Worm (Caenorhabditis elegans) whole organism, midembryonic: Measurements from ENCODE around the gene ZC416.2.

Source experiments
- T22C8.4 ChIP-seq: fragments of 200-800 bp; sonication (Bioruptor generic); IDR thresholded peaks from 2 replicates; pipeline ENCODE4 v1.3.6; 2022; ENCODE audit warnings: missing genetic modification characterization, missing compliant biosample characterization
- flt-1 ChIP-seq: fragments of 200-800 bp; sonication (Bioruptor generic); IDR thresholded peaks from 2 replicates; pipeline ENCODE4 v1.3.6; 2022; ENCODE audit warnings: missing genetic modification characterization, missing compliant biosample characterization
- med-1 ChIP-seq: sonication (generic microtip); optimal IDR thresholded peaks from 2 replicates; lab custom pipeline; 2017; ENCODE audit warnings: missing genetic modification characterization, mild to moderate bottlenecking, missing compliant biosample characterization, antibody characterized with exemption, missing genetic modification reagents; ENCODE audit not compliant: insufficient read depth
- tab-1 ChIP-seq: fragments of 200-800 bp; sonication (Bioruptor generic); IDR thresholded peaks from 2 replicates; pipeline ENCODE4 v1.3.6; 2022; ENCODE audit warnings: missing genetic modification characterization, missing compliant biosample characterization
- ztf-23 ChIP-seq: fragments of 200-800 bp; sonication (Bioruptor generic); IDR thresholded peaks from 2 replicates; pipeline ENCODE4 v1.3.6; 2022; ENCODE audit warnings: missing genetic modification reagents, missing genetic modification characterization, missing compliant biosample characterization
- ztf-29 ChIP-seq: fragments of 200-800 bp; sonication (Bioruptor generic); IDR thresholded peaks from 2 replicates; pipeline ENCODE4 v1.3.6; 2022; ENCODE audit warnings: missing genetic modification reagents, missing genetic modification characterization, missing compliant biosample characterization

- no peak for TF ChIP-seq ztf-23
- TF ChIP-seq T22C8.4 (GFP tag; lab: Robert Waterston, UW) = no peak
- no peak for TF ChIP-seq med-1 (GFP tag; lab: Kevin White, UChicago)
- no peak for TF ChIP-seq flt-1 (GFP tag; lab: Robert Waterston, UW)
- no peak for TF ChIP-seq ztf-29
- TF ChIP-seq tab-1 (GFP tag; lab: Robert Waterston, UW) = no peak
Measured at ce11 chrIV:3597356-3597755, 36.1 kb upstream of the ZC416.2 start.
